Worm (Caenorhabditis elegans): Measurements from ENCODE around the gene C13A2.3.

The C13A2.3 gene

DNA sequence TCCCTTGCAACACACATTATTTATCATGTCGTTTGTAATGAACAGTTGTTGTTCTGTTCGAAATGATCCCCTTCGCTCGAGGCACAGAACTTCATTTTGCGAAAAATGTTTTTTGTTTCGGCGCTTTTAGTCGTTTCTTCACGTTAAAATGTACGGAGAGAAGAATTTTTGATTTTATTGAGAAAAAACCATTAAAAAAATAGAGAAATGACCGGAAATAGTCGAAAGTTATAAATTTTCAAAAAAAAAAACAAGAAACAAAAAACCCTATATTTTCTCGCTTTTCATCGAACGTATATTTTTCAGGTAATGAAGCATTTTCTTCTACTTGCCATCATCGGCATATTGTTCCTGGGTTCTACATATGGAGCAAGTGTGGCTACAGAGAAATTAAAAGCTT, 50.1 kb downstream of the C13A2.3 start, which contains the start of gene F10G2.1:
F10G2.1 (plus strand) TSS at position 301 of the 400 bp plus-strand sequence.
- TF ChIP-seq him-1 (tag; optimal IDR thresholded peaks at IDR 0.05) (no peak), W03F9.2 (tag; optimal IDR thresholded peaks at IDR 0.05) (no peak), dao-5 (tag; optimal IDR thresholded peaks at IDR 0.05) (no peak)

Data from whole organism, L4/young adult.